Worm (Caenorhabditis elegans): ENCODE measurements around the gene F25E5.2.

F25E5.2 gene

ce11 chrV:7487518-7487917 is 32.4 kb downstream of the F25E5.2 start, which contains the start of gene srbc-7:
Gene srbc-7 (minus strand): TSS chrV:7487618.
- no peak for TF ChIP-seq ama-1 (optimal IDR thresholded peaks at IDR 0.05)
- TF ChIP-seq ama-1 (GFP tag; optimal IDR thresholded peaks at IDR 0.05): no peak
- TF ChIP-seq ets-4 (GFP tag; optimal IDR thresholded peaks at IDR 0.05): no peak
- no peak for TF ChIP-seq somi-1 (GFP tag; optimal IDR thresholded peaks at IDR 0.05)
- TF ChIP-seq ccch-3 (GFP tag; optimal IDR thresholded peaks at IDR 0.05): no peak
- TF ChIP-seq tbx-9 (tag; optimal IDR thresholded peaks at IDR 0.05; ENCODE audit: borderline replicate concordance): no peak

ce11 chrV:7490340-7490739 is 35.2 kb downstream of the F25E5.2 start, which contains the start of gene srbc-9:
Gene srbc-9 (minus strand): TSS chrV:7490440.
- TF ChIP-seq sdz-38 (tag; optimal IDR thresholded peaks at IDR 0.05) (no peak), rcor-1 (GFP tag; IDR thresholded peaks at IDR 0.05) (no peak), F22D6.2 (tag; optimal IDR thresholded peaks at IDR 0.05) (no peak), madf-6 (GFP tag; IDR thresholded peaks at IDR 0.05) (no peak), Y79H2A.3 (GFP tag; conservative IDR thresholded peaks at IDR 0.05) (no peak), ztf-18 (tag; optimal IDR thresholded peaks at IDR 0.05) (no peak), F49E8.2 (tag; optimal IDR thresholded peaks at IDR 0.05; ENCODE audit: insufficient read depth) (no peak), lir-1 (GFP tag; conservative IDR thresholded peaks at IDR 0.05) (no peak), madf-8 (GFP tag; conservative IDR thresholded peaks at IDR 0.05) (no peak), nfyb-1 (GFP tag; IDR thresholded peaks at IDR 0.05) (no peak)

ce11 chrV:7492924-7493323 is 37.8 kb downstream of the F25E5.2 start, which contains the start of gene srbc-10:
Gene srbc-10 (minus strand): TSS chrV:7493024.
- no peak for TF ChIP-seq K12H6.12 (tag; optimal IDR thresholded peaks at IDR 0.05)
- TF ChIP-seq attf-6 (GFP tag; IDR thresholded peaks at IDR 0.05): no peak
- TF ChIP-seq nfyb-1 (GFP tag; IDR thresholded peaks at IDR 0.05): no peak
- TF ChIP-seq ceh-27 (GFP tag; optimal IDR thresholded peaks at IDR 0.05): no peak
- no peak for TF ChIP-seq lir-1 (GFP tag; conservative IDR thresholded peaks at IDR 0.05)
- TF ChIP-seq mel-28 (tag; optimal IDR thresholded peaks at IDR 0.05; ENCODE audit: borderline replicate concordance): no peak
- TF ChIP-seq ekl-4 (GFP tag; IDR thresholded peaks at IDR 0.05): no peak
- TF ChIP-seq xnd-1 (tag; optimal IDR thresholded peaks at IDR 0.05): no peak
- no peak for TF ChIP-seq gei-17 (GFP tag; optimal IDR thresholded peaks at IDR 0.05)
- TF ChIP-seq F37B4.10 (GFP tag; IDR thresholded peaks at IDR 0.05): no peak
- no peak for TF ChIP-seq bed-2 (GFP tag; IDR thresholded peaks at IDR 0.05)
- TF ChIP-seq Y67H2A.10 (GFP tag; conservative IDR thresholded peaks at IDR 0.05): no peak
- no peak for TF ChIP-seq ztf-18 (tag; optimal IDR thresholded peaks at IDR 0.05)
- TF ChIP-seq pbrm-1 (GFP tag; IDR thresholded peaks at IDR 0.05): no peak
- no peak for TF ChIP-seq madf-6 (GFP tag; IDR thresholded peaks at IDR 0.05)
- no peak for TF ChIP-seq B0019.2 (GFP tag; conservative IDR thresholded peaks at IDR 0.05)

ce11 chrV:7495189-7495588 is 40.1 kb downstream of the F25E5.2 start, which contains the start of gene srbc-11:
Gene srbc-11 (minus strand): TSS chrV:7495289.
- TF ChIP-seq F37B4.10 (GFP tag; IDR thresholded peaks at IDR 0.05): no peak
- TF ChIP-seq ceh-91 (GFP tag; IDR thresholded peaks at IDR 0.05): no peak
- no peak for TF ChIP-seq cebp-2 (GFP tag; IDR thresholded peaks at IDR 0.05)
- TF ChIP-seq egl-18 (GFP tag; IDR thresholded peaks at IDR 0.05): no peak
- TF ChIP-seq Y79H2A.3 (GFP tag; conservative IDR thresholded peaks at IDR 0.05): no peak

- TF ChIP-seq T26A5.8 (tag; optimal IDR thresholded peaks at IDR 0.05) (no peak), gei-17 (GFP tag; optimal IDR thresholded peaks at IDR 0.05) (no peak), tbp1 (GFP tag; optimal IDR thresholded peaks at IDR 0.05) (no peak), attf-5 (GFP tag; optimal IDR thresholded peaks at IDR 0.05) (no peak), tbx-9 (tag; optimal IDR thresholded peaks at IDR 0.05; ENCODE audit: borderline replicate concordance) (no peak), ceh-40 (GFP tag; IDR thresholded peaks at IDR 0.05) (no peak), lsl-1 (GFP tag; optimal IDR thresholded peaks at IDR 0.05) (no peak), madf-3 (GFP tag; IDR thresholded peaks at IDR 0.05) (no peak), ekl-4 (GFP tag; IDR thresholded peaks at IDR 0.05) (no peak), egl-18 (GFP tag; IDR thresholded peaks at IDR 0.05) (no peak), snpc-1.1 (tag; optimal IDR thresholded peaks at IDR 0.05; ENCODE audit: insufficient read depth) (no peak), somi-1 (GFP tag; optimal IDR thresholded peaks at IDR 0.05) (no peak), Y53G8AR.9 (GFP tag; conservative IDR thresholded peaks at IDR 0.05) (no peak), nhr-90 (tag; optimal IDR thresholded peaks at IDR 0.05) (no peak)
Observed at ce11 chrV:7497440-7497839, 42.3 kb downstream of the F25E5.2 start, which contains the start of gene srh-79. Gene srh-79 (plus strand): TSS chrV:7497740.
